Worm (Caenorhabditis elegans) whole organism, midembryonic: ENCODE measurements around the gene F29C12.6.

Source experiments
- cog-1 ChIP-seq: sonication (generic microtip); optimal IDR thresholded peaks from 2 replicates; lab custom pipeline; 2016; ENCODE audit warnings: missing genetic modification characterization, missing compliant biosample characterization
- flt-1 ChIP-seq: fragments of 200-800 bp; sonication (Bioruptor generic); IDR thresholded peaks from 2 replicates; pipeline ENCODE4 v1.3.6; 2022; ENCODE audit warnings: missing genetic modification characterization, missing compliant biosample characterization
- klf-2 ChIP-seq: fragments of 200-800 bp; sonication (Bioruptor generic); conservative IDR thresholded peaks from 2 replicates; pipeline ENCODE4 v1.3.6; 2022; ENCODE audit warnings: missing genetic modification reagents, missing genetic modification characterization, missing compliant biosample characterization
- med-1 ChIP-seq: sonication (generic microtip); optimal IDR thresholded peaks from 2 replicates; lab custom pipeline; 2017; ENCODE audit warnings: missing genetic modification characterization, mild to moderate bottlenecking, missing compliant biosample characterization, antibody characterized with exemption, missing genetic modification reagents; ENCODE audit not compliant: insufficient read depth
- tab-1 ChIP-seq: fragments of 200-800 bp; sonication (Bioruptor generic); IDR thresholded peaks from 2 replicates; pipeline ENCODE4 v1.3.6; 2022; ENCODE audit warnings: missing genetic modification characterization, missing compliant biosample characterization
- ztf-23 ChIP-seq: fragments of 200-800 bp; sonication (Bioruptor generic); IDR thresholded peaks from 2 replicates; pipeline ENCODE4 v1.3.6; 2022; ENCODE audit warnings: missing genetic modification reagents, missing genetic modification characterization, missing compliant biosample characterization
- ztf-29 ChIP-seq: fragments of 200-800 bp; sonication (Bioruptor generic); IDR thresholded peaks from 2 replicates; pipeline ENCODE4 v1.3.6; 2022; ENCODE audit warnings: missing genetic modification reagents, missing genetic modification characterization, missing compliant biosample characterization

ce11 chrII:13130576-13130975, 874 bp downstream of the F29C12.6 start:
- TF ChIP-seq ztf-29 (GFP tag; lab: Robert Waterston, UW) (no peak), tab-1 (no peak), flt-1 (no peak), klf-2 (no peak), ztf-23 (GFP tag; lab: Robert Waterston, UW) (no peak), cog-1 (tag; lab: Kevin White, UChicago) (no peak), med-1 (GFP tag; lab: Kevin White, UChicago) (no peak)
